Fruit fly (Drosophila melanogaster) whole organism, pupa: ENCODE data around the gene CG15754.

Experiments used
- CG10348 ChIP-seq: fragments of 200-800 bp; sonication (Bioruptor generic); IDR thresholded peaks from 2 replicates; pipeline ENCODE4 v1.3.6; 2022; ENCODE audit warnings: missing biosample characterization, missing genetic modification characterization
- CG12605 ChIP-seq: fragments of 200-800 bp; sonication (Bioruptor generic); IDR thresholded peaks from 2 replicates; pipeline ENCODE4 v1.3.6; 2022; ENCODE audit warnings: missing biosample characterization, missing genetic modification characterization
- CG13204 ChIP-seq: fragments of 200-800 bp; sonication (Bioruptor generic); optimal IDR thresholded peaks from 2 replicates; lab custom pipeline; 2018; ENCODE audit warnings: missing biosample characterization, mild to moderate bottlenecking, missing genetic modification characterization, moderate library complexity
- CG14655 ChIP-seq: fragments of 200-800 bp; sonication (Bioruptor generic); optimal IDR thresholded peaks from 3 replicates; lab custom pipeline; 2017; ENCODE audit warnings: mild to moderate bottlenecking, missing biosample characterization, missing genetic modification reagents, missing genetic modification characterization
- CG15710 ChIP-seq: fragments of 200-800 bp; sonication (Bioruptor generic); optimal IDR thresholded peaks from 2 replicates; lab custom pipeline; 2018; ENCODE audit warnings: missing biosample characterization, mild to moderate bottlenecking, missing genetic modification characterization, moderate library complexity
- CG17806 ChIP-seq: fragments of 200-800 bp; sonication (Bioruptor generic); optimal IDR thresholded peaks from 2 replicates; lab custom pipeline; 2018; ENCODE audit warnings: missing biosample characterization, mild to moderate bottlenecking, missing genetic modification characterization, moderate library complexity
- CG32121 ChIP-seq: fragments of 200-800 bp; sonication (Bioruptor generic); IDR thresholded peaks from 2 replicates; pipeline ENCODE4 v1.3.6; 2022; ENCODE audit warnings: missing biosample characterization, missing genetic modification characterization
- CG34367 ChIP-seq: fragments of 200-800 bp; sonication (Bioruptor generic); optimal IDR thresholded peaks from 2 replicates; lab custom pipeline; 2018; ENCODE audit warnings: missing biosample characterization, mild to moderate bottlenecking, missing genetic modification characterization
- CG4496 ChIP-seq: fragments of 200-800 bp; sonication (Bioruptor generic); IDR thresholded peaks from 3 replicates; pipeline ENCODE4 v1.3.6; 2022; ENCODE audit warnings: missing biosample characterization, missing genetic modification characterization
- CG8159 ChIP-seq: fragments of 200-800 bp; sonication (Bioruptor generic); optimal IDR thresholded peaks from 3 replicates; lab custom pipeline; 2018; ENCODE audit warnings: missing biosample characterization, mild to moderate bottlenecking, missing genetic modification characterization, moderate library complexity
- CG8301 ChIP-seq: fragments of 200-800 bp; sonication (Bioruptor generic); optimal IDR thresholded peaks from 2 replicates; lab custom pipeline; 2018; ENCODE audit warnings: missing biosample characterization, mild to moderate bottlenecking, missing genetic modification characterization
- CG9948 ChIP-seq: fragments of 200-800 bp; sonication (Bioruptor generic); optimal IDR thresholded peaks from 2 replicates; lab custom pipeline; 2018; ENCODE audit warnings: missing biosample characterization, mild to moderate bottlenecking, missing genetic modification characterization, moderate library complexity
- D1 ChIP-seq: fragments of 200-800 bp; sonication (Bioruptor generic); optimal IDR thresholded peaks from 2 replicates; lab custom pipeline; 2018; ENCODE audit warnings: missing biosample characterization, mild to moderate bottlenecking, missing genetic modification characterization, moderate library complexity
- EcR ChIP-seq: fragments of 200-800 bp; sonication (Bioruptor generic); optimal IDR thresholded peaks from 3 replicates; lab custom pipeline; 2019; ENCODE audit warnings: missing biosample characterization, missing genetic modification characterization, mild to moderate bottlenecking, moderate library complexity, missing genetic modification reagents
- Ets98B ChIP-seq: fragments of 200-800 bp; sonication (Bioruptor generic); IDR thresholded peaks from 2 replicates; pipeline ENCODE4 v1.3.6; 2022; ENCODE audit warnings: missing biosample characterization, missing genetic modification characterization
- Pif1A ChIP-seq: fragments of 200-800 bp; sonication (Bioruptor generic); optimal IDR thresholded peaks from 3 replicates; lab custom pipeline; 2016; ENCODE audit warnings: missing biosample characterization, missing genetic modification characterization
- Pif1B ChIP-seq: fragments of 200-800 bp; sonication (Bioruptor generic); optimal IDR thresholded peaks from 3 replicates; lab custom pipeline; 2016; ENCODE audit warnings: missing biosample characterization, missing genetic modification characterization
- Snoo ChIP-seq: fragments of 200-800 bp; sonication (Bioruptor generic); optimal IDR thresholded peaks from 3 replicates; lab custom pipeline; 2017; ENCODE audit warnings: missing biosample characterization, mild to moderate bottlenecking, missing genetic modification characterization, inconsistent platforms
- fd96Ca ChIP-seq: fragments of 200-800 bp; sonication (Bioruptor generic); IDR thresholded peaks from 3 replicates; pipeline ENCODE4 v1.3.6; 2022; ENCODE audit warnings: missing biosample characterization, missing genetic modification characterization
- gl ChIP-seq: fragments of 200-800 bp; sonication (Bioruptor generic); optimal IDR thresholded peaks from 2 replicates; lab custom pipeline; 2018; ENCODE audit warnings: missing biosample characterization, mild to moderate bottlenecking, missing genetic modification characterization
- rn ChIP-seq: fragments of 200-800 bp; sonication (Bioruptor generic); IDR thresholded peaks from 2 replicates; pipeline ENCODE4 v1.3.6; 2022; ENCODE audit warnings: missing biosample characterization, missing genetic modification characterization

The CG15754 gene

dm6 chrX:13568841-13569240, 41.0 kb downstream of the CG15754 start:
- TF ChIP-seq CG17806 (tag; lab: Kevin White, UChicago) (no peak), CG9948 (tag; lab: Kevin White, UChicago) (no peak), CG4496 (GFP tag; lab: Robert Waterston, UW) (no peak), Pif1B (GFP tag; lab: Kevin White, UChicago) (no peak), CG8159 (tag; lab: Kevin White, UChicago) (no peak), Pif1A (GFP tag; lab: Kevin White, UChicago) (no peak), gl (tag; lab: Kevin White, UChicago) (no peak), CG15710 (no peak), fd96Ca (no peak), rn (no peak), Ets98B (GFP tag; lab: Robert Waterston, UW) (no peak), CG32121 (GFP tag; lab: Robert Waterston, UW) (no peak), D1 (no peak), CG8301 (tag; lab: Kevin White, UChicago) (no peak), CG10348 (GFP tag; lab: Robert Waterston, UW) (no peak), CG13204 (GFP tag; lab: Kevin White, UChicago) (no peak), CG14655 (GFP tag; lab: Kevin White, UChicago) (no peak), Snoo (tag; lab: Kevin White, UChicago) (no peak)

DNA sequence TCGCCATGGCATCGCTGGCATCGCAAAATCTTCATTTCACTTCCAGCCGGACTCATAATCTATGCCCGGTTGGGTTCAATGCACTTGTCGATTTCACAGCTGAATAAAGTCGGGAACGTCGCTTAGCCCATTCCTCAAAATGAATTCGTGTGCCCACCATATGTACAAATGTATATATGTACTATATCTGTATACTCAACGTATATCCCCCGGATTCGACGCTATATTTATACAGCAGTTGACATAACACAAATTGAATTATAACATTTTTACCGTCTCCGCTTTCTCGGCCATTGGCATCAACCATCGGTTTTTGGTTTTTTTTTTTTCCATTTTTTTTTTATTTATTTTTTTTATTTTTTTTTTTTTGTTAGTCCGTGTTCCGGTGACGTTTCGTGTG, 42.4 kb downstream of the CG15754 start:
- TF ChIP-seq Pif1B (GFP tag; lab: Kevin White, UChicago): no peak
- TF ChIP-seq EcR (GFP tag; lab: Kevin White, UChicago): peak; percentile 25

DNA sequence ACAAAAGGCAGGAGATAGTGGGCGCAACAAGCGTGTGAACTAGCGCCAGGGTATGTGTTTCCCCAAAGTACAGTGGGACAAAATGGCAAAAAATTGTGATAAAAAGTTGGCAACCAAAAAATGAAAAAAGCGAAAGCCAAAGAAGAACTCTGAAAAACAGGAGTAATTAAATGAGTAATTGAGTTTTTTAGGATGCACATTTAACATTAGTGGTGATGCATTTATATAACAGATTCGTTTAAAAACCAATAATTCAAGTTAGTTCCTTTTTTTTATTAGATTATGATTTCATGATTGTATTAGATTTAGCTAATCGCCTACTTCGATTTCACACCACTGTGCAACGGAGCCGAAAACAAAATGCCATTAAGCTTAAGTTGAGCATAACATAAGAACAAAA, 44.6 kb downstream of the CG15754 start:
- peak; percentile 24 for TF ChIP-seq Snoo (tag; lab: Kevin White, UChicago)
- peak; percentile 22; the same call in 1 of the 2 replicates for TF ChIP-seq CG32121 (GFP tag; lab: Robert Waterston, UW)
- peak; percentile 14; the same call in 1 of the 2 replicates for TF ChIP-seq Ets98B (GFP tag; lab: Robert Waterston, UW)
- TF ChIP-seq CG9948 (tag; lab: Kevin White, UChicago): peak; percentile 40
- TF ChIP-seq CG34367: no peak
- TF ChIP-seq Pif1B (GFP tag; lab: Kevin White, UChicago): peak; percentile 45
- no peak for TF ChIP-seq CG10348 (GFP tag; lab: Robert Waterston, UW)
- no peak for TF ChIP-seq D1
- peak; percentile 45 for TF ChIP-seq CG8159 (tag; lab: Kevin White, UChicago)
- peak; percentile 73 for TF ChIP-seq CG14655 (GFP tag; lab: Kevin White, UChicago)
- TF ChIP-seq EcR (GFP tag; lab: Kevin White, UChicago): no peak
- TF ChIP-seq fd96Ca: no peak
- TF ChIP-seq CG4496 (GFP tag; lab: Robert Waterston, UW): 0 out of 3 replicates have a peak, but pooled peaks have one; percentile 23
- TF ChIP-seq gl (tag; lab: Kevin White, UChicago): no peak
- no peak for TF ChIP-seq CG12605 (GFP tag; lab: Robert Waterston, UW)
- peak; percentile 27 for TF ChIP-seq CG17806 (tag; lab: Kevin White, UChicago)
- TF ChIP-seq rn: no peak
- peak; percentile 59 for TF ChIP-seq CG8301 (tag; lab: Kevin White, UChicago)
- TF ChIP-seq CG15710: peak; percentile 5
- no peak for TF ChIP-seq CG13204 (GFP tag; lab: Kevin White, UChicago)
- TF ChIP-seq Pif1A (GFP tag; lab: Kevin White, UChicago): peak; percentile 51
